Worm (Caenorhabditis elegans): ENCODE results near the gene his-7.

Gene his-7

DNA sequence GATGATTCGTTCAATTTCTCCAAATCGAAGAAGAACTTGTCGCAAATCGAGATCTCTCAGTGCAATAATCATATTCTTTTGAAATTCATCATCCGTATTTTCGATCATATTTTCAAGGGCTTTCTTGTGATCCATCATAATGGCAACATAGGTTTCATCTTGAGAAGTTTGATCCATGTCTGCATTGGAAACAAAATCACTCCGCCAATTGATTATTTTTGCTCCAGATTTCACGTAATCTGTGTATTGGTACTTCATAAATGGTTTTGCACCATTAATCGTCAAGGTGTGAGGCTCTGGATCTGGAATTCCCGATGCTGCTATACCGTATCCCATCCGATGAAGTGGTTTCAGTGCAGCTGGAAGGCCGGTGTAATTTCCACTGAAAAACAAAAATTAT lies 16.8 kb upstream of the his-7 start:
- no peak for TF ChIP-seq aly-1 (tag; optimal IDR thresholded peaks at IDR 0.05)
- no peak for TF ChIP-seq sea-1 (GFP tag; conservative IDR thresholded peaks at IDR 0.05)
- TF ChIP-seq tra-4 (tag; optimal IDR thresholded peaks at IDR 0.05), result no peak
- no peak for TF ChIP-seq flt-1 (GFP tag; IDR thresholded peaks at IDR 0.05)
- no peak for TF ChIP-seq ets-7 (tag; optimal IDR thresholded peaks at IDR 0.05)
- no peak for TF ChIP-seq hmg-4 (GFP tag; optimal IDR thresholded peaks at IDR 0.05)
- no peak for TF ChIP-seq hmbx-1 (tag; optimal IDR thresholded peaks at IDR 0.05)
- TF ChIP-seq ceh-13 (GFP tag; optimal IDR thresholded peaks at IDR 0.05), result no peak
- TF ChIP-seq pes-1 (GFP tag; IDR thresholded peaks at IDR 0.05), result no peak
- TF ChIP-seq scrt-1 (GFP tag; IDR thresholded peaks at IDR 0.05), result no peak
- no peak for TF ChIP-seq B0310.2 (tag; optimal IDR thresholded peaks at IDR 0.05)

ce11 chrV:8517711-8518110 lies 15.5 kb upstream of the his-7 start:
- no peak for TF ChIP-seq tbx-11 (GFP tag; IDR thresholded peaks at IDR 0.05)

- TF ChIP-seq ets-7 (tag; optimal IDR thresholded peaks at IDR 0.05) (no peak), sea-1 (GFP tag; conservative IDR thresholded peaks at IDR 0.05) (no peak), tra-4 (tag; optimal IDR thresholded peaks at IDR 0.05) (no peak), pes-1 (GFP tag; IDR thresholded peaks at IDR 0.05) (no peak), hnd-1 (tag; optimal IDR thresholded peaks at IDR 0.05) (no peak), tbx-11 (GFP tag; IDR thresholded peaks at IDR 0.05) (no peak), hmg-4 (GFP tag; optimal IDR thresholded peaks at IDR 0.05) (no peak), aly-1 (tag; optimal IDR thresholded peaks at IDR 0.05) (no peak)
These were observed 14.9 kb upstream of the his-7 start for ce11 chrV:8518283-8518682.

DNA sequence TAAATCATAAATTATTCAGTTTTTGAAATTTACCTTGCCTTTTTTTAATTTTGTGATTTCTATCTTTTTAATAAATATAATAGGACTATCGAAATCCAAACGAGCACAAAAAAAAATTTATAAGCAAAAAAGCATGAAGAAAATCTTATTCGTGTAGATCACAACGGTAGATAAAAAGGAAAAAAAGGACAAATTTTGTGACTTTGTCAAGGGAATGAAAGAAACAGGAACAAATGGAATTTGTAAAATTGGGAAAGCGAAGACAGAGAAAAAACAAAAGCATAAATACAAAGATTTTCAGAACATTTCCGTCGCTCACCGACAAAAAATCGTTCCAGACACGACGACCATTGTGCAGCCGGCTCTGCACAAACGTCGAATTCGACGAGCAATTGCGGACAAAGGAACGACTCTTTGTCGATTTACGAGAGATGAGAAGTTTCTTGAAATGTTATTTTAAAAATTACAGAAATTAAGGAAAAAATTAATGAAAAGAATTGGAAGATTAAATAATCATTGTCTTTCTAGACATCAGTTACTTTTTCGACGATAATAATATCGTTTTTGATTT lies 14.3 kb upstream of the his-7 start, which contains the start of gene F45F2.10:
TSS of gene F45F2.10 (minus strand) at position 51 of the 571 bp plus-strand sequence.
- no peak for TF ChIP-seq aly-1 (tag; optimal IDR thresholded peaks at IDR 0.05)
- TF ChIP-seq hmbx-1 (tag; optimal IDR thresholded peaks at IDR 0.05), result no peak
- no peak for TF ChIP-seq hmg-4 (GFP tag; optimal IDR thresholded peaks at IDR 0.05)
- no peak for TF ChIP-seq F13C5.2 (tag; optimal IDR thresholded peaks at IDR 0.05)
- no peak for TF ChIP-seq tbx-37 (GFP tag; conservative IDR thresholded peaks at IDR 0.05)
- TF ChIP-seq ceh-13 (GFP tag; optimal IDR thresholded peaks at IDR 0.05), result no peak
- TF ChIP-seq ets-7 (tag; optimal IDR thresholded peaks at IDR 0.05), result no peak
- no peak for TF ChIP-seq flt-1 (GFP tag; IDR thresholded peaks at IDR 0.05)
- no peak for TF ChIP-seq ceh-36 (tag; optimal IDR thresholded peaks at IDR 0.05)
- TF ChIP-seq pes-1 (GFP tag; IDR thresholded peaks at IDR 0.05), result no peak
- no peak for TF ChIP-seq tra-4 (tag; optimal IDR thresholded peaks at IDR 0.05)
- TF ChIP-seq hnd-1 (tag; optimal IDR thresholded peaks at IDR 0.05), result no peak
- TF ChIP-seq sea-1 (GFP tag; conservative IDR thresholded peaks at IDR 0.05), result no peak

DNA sequence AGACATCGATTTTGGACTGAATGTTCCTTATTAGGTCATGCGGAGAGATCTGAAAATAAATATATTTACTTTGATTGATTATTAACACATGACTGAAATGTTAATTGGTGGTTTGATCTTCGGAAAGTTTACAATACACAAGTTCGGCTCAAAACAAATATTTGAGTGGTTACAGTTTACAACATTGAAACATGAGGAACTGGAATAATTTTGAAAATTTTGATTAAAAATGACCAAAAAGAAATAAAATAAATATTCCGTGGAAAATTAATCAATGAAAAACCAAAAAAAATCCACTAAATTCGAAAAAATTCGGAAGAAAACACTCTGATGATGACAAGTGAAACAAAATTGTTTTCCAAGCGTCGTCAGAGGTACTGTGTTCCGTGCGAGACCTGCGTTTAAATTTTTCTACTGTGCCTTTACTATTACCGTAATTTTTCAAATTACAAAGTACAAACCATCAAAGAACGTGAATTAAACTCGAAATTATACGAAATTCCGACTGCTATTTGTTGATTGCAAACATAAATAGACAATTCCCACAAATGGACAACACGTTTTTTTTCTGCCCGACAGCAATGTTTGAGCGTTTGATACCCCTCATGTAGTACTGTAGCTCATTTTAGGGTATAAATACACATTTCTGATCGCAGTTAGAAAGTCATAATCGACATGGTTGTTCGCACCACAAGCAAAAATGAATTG lies 12.2 kb upstream of the his-7 start, which contains the start of the genes F45F2.11 and otpl-7:
TSS of gene F45F2.11 (minus strand) at position 51 of the 708 bp plus-strand sequence.
TSS of gene otpl-7 (plus strand) at position 658 of the 708 bp plus-strand sequence.
- no peak for TF ChIP-seq B0310.2 (tag; optimal IDR thresholded peaks at IDR 0.05)

DNA sequence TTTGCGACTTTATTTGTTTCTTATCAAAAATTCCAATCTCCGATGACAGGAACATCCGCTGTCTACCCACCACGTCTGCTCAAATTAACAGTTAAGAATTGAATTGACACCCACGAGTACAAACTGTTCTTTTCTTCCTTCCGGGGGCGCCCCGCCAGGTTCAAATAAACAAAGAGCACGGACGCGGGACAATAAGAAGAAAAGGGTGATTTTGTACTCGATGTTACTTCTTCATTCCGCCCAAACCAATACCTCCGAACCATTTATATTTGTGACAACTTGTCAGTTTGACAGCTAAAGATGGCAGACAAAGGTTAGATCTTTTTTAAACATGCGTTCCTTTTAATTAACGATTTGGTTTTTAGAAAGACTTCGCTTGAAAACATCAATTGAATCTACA lies 7.4 kb upstream of the his-7 start, which contains the start of gene otpl-6:
TSS of gene otpl-6 (plus strand) at position 301 of the 400 bp plus-strand sequence.
- TF ChIP-seq ets-7 (tag; optimal IDR thresholded peaks at IDR 0.05), result no peak
- no peak for TF ChIP-seq F13C5.2 (tag; optimal IDR thresholded peaks at IDR 0.05)
- no peak for TF ChIP-seq flt-1 (GFP tag; IDR thresholded peaks at IDR 0.05)
- no peak for TF ChIP-seq ama-1 (optimal IDR thresholded peaks at IDR 0.05)
- TF ChIP-seq hmg-4 (GFP tag; optimal IDR thresholded peaks at IDR 0.05), result no peak
- no peak for TF ChIP-seq B0310.2 (tag; optimal IDR thresholded peaks at IDR 0.05)
- TF ChIP-seq ceh-36 (tag; optimal IDR thresholded peaks at IDR 0.05), result no peak
- TF ChIP-seq hmbx-1 (tag; optimal IDR thresholded peaks at IDR 0.05), result no peak
- no peak for TF ChIP-seq hnd-1 (tag; optimal IDR thresholded peaks at IDR 0.05)
- no peak for TF ChIP-seq tbx-11 (GFP tag; IDR thresholded peaks at IDR 0.05)
- no peak for TF ChIP-seq scrt-1 (GFP tag; IDR thresholded peaks at IDR 0.05)
- no peak for TF ChIP-seq pes-1 (GFP tag; IDR thresholded peaks at IDR 0.05)
- TF ChIP-seq tbx-37 (GFP tag; conservative IDR thresholded peaks at IDR 0.05), result no peak

DNA sequence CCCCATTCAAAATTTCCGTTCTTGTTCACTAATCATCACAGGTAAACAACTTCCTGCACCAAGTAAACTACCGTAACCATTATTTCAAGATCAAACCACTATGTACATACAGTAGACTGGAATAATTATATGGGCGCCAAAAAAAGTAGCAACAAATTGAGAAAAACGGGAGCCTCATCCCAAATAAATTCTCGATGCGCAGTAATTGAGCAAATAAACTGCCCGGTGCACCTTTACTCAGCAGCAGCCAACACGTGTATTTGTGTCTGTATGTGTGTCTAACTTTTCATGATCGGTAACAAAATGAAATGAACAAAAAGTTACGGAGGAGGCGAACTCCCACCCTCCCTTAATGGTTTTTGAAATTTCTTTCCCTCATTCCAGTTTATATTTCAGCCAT lies 4.0 kb upstream of the his-7 start, which contains the start of gene otpl-5:
TSS of gene otpl-5 (plus strand) at position 301 of the 400 bp plus-strand sequence.
- TF ChIP-seq aly-1 (tag; optimal IDR thresholded peaks at IDR 0.05) (no peak), ets-7 (tag; optimal IDR thresholded peaks at IDR 0.05) (no peak), hmbx-1 (tag; optimal IDR thresholded peaks at IDR 0.05) (no peak), tbx-37 (GFP tag; conservative IDR thresholded peaks at IDR 0.05) (no peak), scrt-1 (GFP tag; IDR thresholded peaks at IDR 0.05) (no peak), hnd-1 (tag; optimal IDR thresholded peaks at IDR 0.05) (no peak), sea-1 (GFP tag; conservative IDR thresholded peaks at IDR 0.05) (no peak)

- TF ChIP-seq ceh-36 (tag; optimal IDR thresholded peaks at IDR 0.05) (no peak), tbx-37 (GFP tag; conservative IDR thresholded peaks at IDR 0.05) (no peak), scrt-1 (GFP tag; IDR thresholded peaks at IDR 0.05) (no peak), B0310.2 (tag; optimal IDR thresholded peaks at IDR 0.05) (no peak), ets-7 (tag; optimal IDR thresholded peaks at IDR 0.05) (no peak)
These were observed 737 bp downstream of the his-7 start for ce11 chrV:8533916-8534315.
